Worm (Caenorhabditis elegans) whole organism, mixed stage, embryonic: ENCODE measurements around the gene unc-34.

Experiments used
- bed-3 ChIP-seq: fragments of 200-800 bp; sonication (Bioruptor generic); optimal IDR thresholded peaks from 3 replicates; lab custom pipeline; 2018; ENCODE audit warnings: mild to moderate bottlenecking, missing genetic modification characterization, moderate library complexity, missing compliant biosample characterization
- ceh-43 ChIP-seq: fragments of 200-800 bp; sonication (Bioruptor generic); optimal IDR thresholded peaks from 2 replicates; lab custom pipeline; 2018; ENCODE audit warnings: mild to moderate bottlenecking, missing genetic modification characterization, moderate library complexity, missing compliant biosample characterization
- ham-2 ChIP-seq: fragments of 200-800 bp; sonication (Bioruptor generic); optimal IDR thresholded peaks from 2 replicates; lab custom pipeline; 2018; ENCODE audit warnings: mild to moderate bottlenecking, missing genetic modification characterization, missing compliant biosample characterization
- lin-13 ChIP-seq: fragments of 150-350 bp; optimal IDR thresholded peaks from 2 replicates; lab custom pipeline; 2014; ENCODE audit warnings: missing biosample characterization, missing genetic modification characterization
- mab-5 ChIP-seq: fragments of 150-350 bp; optimal IDR thresholded peaks from 2 replicates; lab custom pipeline; 2014; ENCODE audit warnings: missing biosample characterization, missing genetic modification characterization
- nhr-12 ChIP-seq: fragments of 150-350 bp; optimal IDR thresholded peaks from 2 replicates; lab custom pipeline; 2014; ENCODE audit warnings: missing biosample characterization, missing genetic modification characterization
- nhr-237 ChIP-seq: fragments of 150-350 bp; optimal IDR thresholded peaks from 2 replicates; lab custom pipeline; 2014; ENCODE audit warnings: missing biosample characterization, missing genetic modification characterization
- pha-4 ChIP-seq: fragments of 150-350 bp; optimal IDR thresholded peaks from 2 replicates; lab custom pipeline; 2018; ENCODE audit warnings: missing biosample characterization, missing genetic modification reagents, missing genetic modification characterization
- snpc-4 ChIP-seq: fragments of 150-350 bp; optimal IDR thresholded peaks from 2 replicates; lab custom pipeline; 2014; ENCODE audit warnings: missing biosample characterization, missing genetic modification characterization
- ztf-11 ChIP-seq: fragments of 150-350 bp; optimal IDR thresholded peaks from 2 replicates; lab custom pipeline; 2014; ENCODE audit warnings: missing biosample characterization, missing genetic modification characterization

- no peak for TF ChIP-seq mab-5 (tag; lab: Kevin White, UChicago)
- TF ChIP-seq ham-2: no peak
- no peak for TF ChIP-seq nhr-237 (tag; lab: Kevin White, UChicago)
- no peak for TF ChIP-seq ceh-43 (GFP tag; lab: Kevin White, UChicago)
- no peak for TF ChIP-seq snpc-4 (tag; lab: Kevin White, UChicago)
- TF ChIP-seq bed-3: no peak
- no peak for TF ChIP-seq ztf-11 (tag; lab: Kevin White, UChicago)
- TF ChIP-seq lin-13: no peak
- no peak for TF ChIP-seq pha-4
- TF ChIP-seq nhr-12: no peak
These were observed 614 bp downstream of the unc-34 start for ce11 chrV:983120-983519.
